Worm (Caenorhabditis elegans): ENCODE results near the gene nhr-205.

DNA sequence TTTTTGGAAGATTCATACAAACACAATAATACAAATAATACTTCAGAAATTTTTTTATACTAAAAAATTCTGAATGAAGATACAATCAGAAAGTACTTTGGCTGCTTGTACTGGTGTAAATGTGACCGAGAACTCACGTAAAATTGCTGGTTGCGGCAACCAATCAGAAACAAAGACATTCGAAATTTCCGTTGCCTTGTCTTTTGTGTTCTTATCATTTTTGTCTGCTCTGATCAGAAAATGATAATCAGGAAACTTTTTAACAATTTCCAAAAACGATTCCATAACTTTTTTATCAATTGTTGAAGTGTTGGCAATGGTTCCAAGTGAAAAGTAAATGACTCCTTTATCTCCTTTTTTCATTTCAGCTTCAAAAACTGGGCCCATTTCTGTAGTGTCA, 15.4 kb upstream of the nhr-205 start:
- TF ChIP-seq cog-1 (tag; optimal IDR thresholded peaks at IDR 0.05) (no peak), ztf-23 (GFP tag; IDR thresholded peaks at IDR 0.05) (no peak), med-1 (GFP tag; optimal IDR thresholded peaks at IDR 0.05; ENCODE audit: insufficient read depth) (no peak), tab-1 (GFP tag; IDR thresholded peaks at IDR 0.05) (no peak), T22C8.4 (GFP tag; IDR thresholded peaks at IDR 0.05) (no peak), klf-2 (GFP tag; conservative IDR thresholded peaks at IDR 0.05) (no peak), ztf-29 (GFP tag; IDR thresholded peaks at IDR 0.05) (no peak)

Data from whole organism, midembryonic.